Fruit fly (Drosophila melanogaster) whole organism, embryonic: ENCODE results near the gene Nep2.

Experiments used
- Blimp-1 ChIP-seq: fragments of 200-800 bp; sonication (Bioruptor generic); optimal IDR thresholded peaks from 3 replicates; lab custom pipeline; 2018; ENCODE audit warnings: missing biosample characterization, missing genetic modification characterization, mild to moderate bottlenecking, moderate library complexity, missing genetic modification reagents
- CG12155 ChIP-seq: fragments of 200-800 bp; sonication (Bioruptor generic); optimal IDR thresholded peaks from 3 replicates; lab custom pipeline; 2016; ENCODE audit warnings: missing biosample characterization, missing genetic modification characterization
- CG12219 ChIP-seq: fragments of 200-800 bp; sonication (Bioruptor generic); optimal IDR thresholded peaks from 3 replicates; lab custom pipeline; 2018; ENCODE audit warnings: missing biosample characterization, mild to moderate bottlenecking, missing genetic modification characterization
- CG15011 ChIP-seq: fragments of 200-800 bp; sonication (Bioruptor generic); optimal IDR thresholded peaks from 3 replicates; lab custom pipeline; 2018; ENCODE audit warnings: missing biosample characterization, mild to moderate bottlenecking, missing genetic modification characterization
- CG15601 ChIP-seq: fragments of 200-800 bp; sonication (Bioruptor generic); optimal IDR thresholded peaks from 3 replicates; lab custom pipeline; 2019; ENCODE audit warnings: missing biosample characterization, mild to moderate bottlenecking, missing genetic modification characterization, moderate library complexity
- CG16863 ChIP-seq: fragments of 200-800 bp; sonication (Bioruptor generic); optimal IDR thresholded peaks from 3 replicates; lab custom pipeline; 2016; ENCODE audit warnings: missing biosample characterization, missing genetic modification characterization
- CG2712 ChIP-seq: fragments of 200-800 bp; optimal IDR thresholded peaks from 3 replicates; lab custom pipeline; 2019; ENCODE audit warnings: missing biosample characterization, mild to moderate bottlenecking, missing genetic modification characterization, moderate library complexity
- CG2875 ChIP-seq: fragments of 200-800 bp; sonication (Bioruptor generic); optimal IDR thresholded peaks from 2 replicates; lab custom pipeline; 2017; ENCODE audit warnings: missing biosample characterization, mild to moderate bottlenecking, missing genetic modification characterization, missing genetic modification reagents
- CG33213 ChIP-seq: fragments of 200-800 bp; sonication (Bioruptor generic); optimal IDR thresholded peaks from 3 replicates; lab custom pipeline; 2016; ENCODE audit warnings: missing biosample characterization, missing genetic modification characterization
- CG6791 ChIP-seq: fragments of 200-800 bp; sonication (Bioruptor generic); IDR thresholded peaks from 3 replicates; pipeline ENCODE4 v1.3.6; 2022; ENCODE audit warnings: missing biosample characterization, missing genetic modification characterization; ENCODE audit not compliant: partially characterized antibody
- CG7839 ChIP-seq: fragments of 200-800 bp; sonication (Bioruptor generic); optimal IDR thresholded peaks from 3 replicates; lab custom pipeline; 2018; ENCODE audit warnings: missing biosample characterization, mild to moderate bottlenecking, missing genetic modification characterization, moderate library complexity
- CG8281 ChIP-seq: fragments of 200-800 bp; sonication (Bioruptor generic); optimal IDR thresholded peaks from 2 replicates; lab custom pipeline; 2018; ENCODE audit warnings: missing biosample characterization, mild to moderate bottlenecking, missing genetic modification characterization, moderate library complexity
- CG9437 ChIP-seq: fragments of 200-800 bp; sonication (Bioruptor generic); optimal IDR thresholded peaks from 2 replicates; lab custom pipeline; 2018; ENCODE audit warnings: missing biosample characterization, mild to moderate bottlenecking, missing genetic modification characterization
- CG9797 ChIP-seq: fragments of 200-800 bp; sonication (Bioruptor generic); optimal IDR thresholded peaks from 3 replicates; lab custom pipeline; 2018; ENCODE audit warnings: missing biosample characterization, mild to moderate bottlenecking, missing genetic modification characterization
- CG9817 ChIP-seq: fragments of 200-800 bp; sonication (Bioruptor generic); optimal IDR thresholded peaks from 2 replicates; lab custom pipeline; 2018; ENCODE audit warnings: missing biosample characterization, mild to moderate bottlenecking, missing genetic modification characterization, moderate library complexity
- D19B ChIP-seq: fragments of 200-800 bp; sonication (Bioruptor generic); optimal IDR thresholded peaks from 2 replicates; lab custom pipeline; 2017; ENCODE audit warnings: missing biosample characterization, mild to moderate bottlenecking, missing genetic modification characterization
- Dref ChIP-seq: fragments of 200-800 bp; sonication (Bioruptor generic); IDR thresholded peaks from 2 replicates; pipeline ENCODE4 v1.3.6; 2022; ENCODE audit warnings: missing biosample characterization, missing genetic modification characterization
- Fer2 ChIP-seq: fragments of 200-800 bp; sonication (Bioruptor generic); optimal IDR thresholded peaks from 2 replicates; lab custom pipeline; 2018; ENCODE audit warnings: missing biosample characterization, mild to moderate bottlenecking, missing genetic modification characterization, moderate library complexity
- Hmr ChIP-seq: fragments of 200-800 bp; sonication (Bioruptor generic); optimal IDR thresholded peaks from 3 replicates; lab custom pipeline; 2017; ENCODE audit warnings: mild to moderate bottlenecking, missing biosample characterization, missing genetic modification reagents, missing genetic modification characterization
- Hmx ChIP-seq: fragments of 200-800 bp; sonication (Bioruptor generic); optimal IDR thresholded peaks from 2 replicates; lab custom pipeline; 2016; ENCODE audit warnings: missing biosample characterization, missing genetic modification characterization
- Hsf ChIP-seq: fragments of 200-800 bp; sonication (Bioruptor generic); optimal IDR thresholded peaks from 3 replicates; lab custom pipeline; 2016; ENCODE audit warnings: missing biosample characterization, missing genetic modification characterization
- Lpt ChIP-seq: fragments of >200 bp; optimal IDR thresholded peaks from 2 replicates; lab custom pipeline; 2018; ENCODE audit warnings: missing biosample characterization, missing genetic modification characterization
- MBD-R2 ChIP-seq: fragments of 200-800 bp; sonication (Bioruptor generic); IDR thresholded peaks from 2 replicates; pipeline ENCODE4 v1.3.6; 2022; ENCODE audit warnings: missing biosample characterization, missing genetic modification characterization
- Myb ChIP-seq: fragments of 200-800 bp; sonication (Bioruptor generic); optimal IDR thresholded peaks from 2 replicates; lab custom pipeline; 2016; ENCODE audit warnings: missing biosample characterization, missing genetic modification characterization
- NK7.1 ChIP-seq: fragments of 200-800 bp; sonication (Bioruptor generic); optimal IDR thresholded peaks from 3 replicates; lab custom pipeline; 2016; ENCODE audit warnings: missing biosample characterization, missing genetic modification characterization
- Oli ChIP-seq: fragments of 200-800 bp; sonication (Bioruptor generic); optimal IDR thresholded peaks from 2 replicates; lab custom pipeline; 2018; ENCODE audit warnings: missing biosample characterization, mild to moderate bottlenecking, missing genetic modification characterization, moderate library complexity
- Pdp1 ChIP-seq, 2 experiments: fragments of 200-800 bp; sonication (Bioruptor generic); optimal IDR thresholded peaks; 3 replicates each; lab custom pipeline; 2016; ENCODE audit warnings: missing biosample characterization in 2 of 2, missing genetic modification characterization in 2 of 2, mild to moderate bottlenecking in 1 of 2, moderate library complexity in 1 of 2
- Sox102F ChIP-seq: fragments of 200-800 bp; sonication (Bioruptor generic); optimal IDR thresholded peaks from 2 replicates; lab custom pipeline; 2018; ENCODE audit warnings: missing biosample characterization, mild to moderate bottlenecking, missing genetic modification characterization, moderate library complexity
- amos ChIP-seq: fragments of 200-800 bp; sonication (Bioruptor generic); IDR thresholded peaks from 2 replicates; pipeline ENCODE4 v1.3.6; 2022; ENCODE audit warnings: missing biosample characterization, missing genetic modification characterization; ENCODE audit not compliant: partially characterized antibody
- cas ChIP-seq: fragments of 200-800 bp; sonication (Bioruptor generic); IDR thresholded peaks from 2 replicates; pipeline ENCODE4 v1.3.6; 2022; ENCODE audit warnings: missing biosample characterization, missing genetic modification characterization
- cato ChIP-seq: fragments of 200-800 bp; sonication (Bioruptor generic); optimal IDR thresholded peaks from 2 replicates; lab custom pipeline; 2016; ENCODE audit warnings: missing biosample characterization, missing genetic modification characterization, borderline replicate concordance
- cg ChIP-seq: fragments of 200-800 bp; sonication (Bioruptor generic); optimal IDR thresholded peaks from 3 replicates; lab custom pipeline; 2019; ENCODE audit warnings: missing biosample characterization, mild to moderate bottlenecking, missing genetic modification characterization, moderate library complexity
- ci ChIP-seq: fragments of 200-800 bp; sonication (Bioruptor generic); IDR thresholded peaks from 3 replicates; pipeline ENCODE4 v1.3.6; 2022; ENCODE audit warnings: missing biosample characterization, missing genetic modification characterization
- cwo ChIP-seq: fragments of 200-800 bp; sonication (Bioruptor generic); optimal IDR thresholded peaks from 3 replicates; lab custom pipeline; 2017; ENCODE audit warnings: missing biosample characterization, missing genetic modification characterization, mild to moderate bottlenecking, moderate library complexity, missing genetic modification reagents
- dmrt99B ChIP-seq: fragments of 200-800 bp; sonication (Bioruptor generic); optimal IDR thresholded peaks from 2 replicates; lab custom pipeline; 2018; ENCODE audit warnings: missing biosample characterization, mild to moderate bottlenecking, missing genetic modification characterization, moderate library complexity
- dysf ChIP-seq: fragments of 200-800 bp; sonication (Bioruptor generic); IDR thresholded peaks from 3 replicates; pipeline ENCODE4 v1.3.6; 2022; ENCODE audit warnings: missing biosample characterization, missing genetic modification characterization
- ems ChIP-seq: fragments of 200-800 bp; sonication (Bioruptor generic); optimal IDR thresholded peaks from 3 replicates; lab custom pipeline; 2016; ENCODE audit warnings: missing biosample characterization, missing genetic modification characterization
- gcm2 ChIP-seq: fragments of 200-800 bp; sonication (Bioruptor generic); optimal IDR thresholded peaks from 2 replicates; lab custom pipeline; 2016; ENCODE audit warnings: missing biosample characterization, missing genetic modification characterization
- gt ChIP-seq: fragments of 200-800 bp; sonication (Bioruptor generic); IDR thresholded peaks from 2 replicates; pipeline ENCODE4 v1.3.6; 2022; ENCODE audit warnings: missing biosample characterization, missing genetic modification characterization
- lbe ChIP-seq: fragments of 200-800 bp; sonication (Bioruptor generic); optimal IDR thresholded peaks from 2 replicates; lab custom pipeline; 2016; ENCODE audit warnings: missing biosample characterization, mild to moderate bottlenecking, missing genetic modification characterization
- peb ChIP-seq: fragments of 200-800 bp; sonication (Bioruptor generic); IDR thresholded peaks from 2 replicates; pipeline ENCODE4 v1.3.6; 2022; ENCODE audit warnings: missing biosample characterization, missing genetic modification characterization
- prd ChIP-seq, 3 experiments: fragments of >200 bp in 2 of 3; fragments of 200-800 bp in 1 of 3; sonication (Bioruptor generic) in 1 of 3; optimal IDR thresholded peaks in 2 of 3; IDR thresholded peaks in 1 of 3; 2 replicates in 2 of 3; 3 replicates in 1 of 3; pipeline versions ENCODE4 v1.3.6 to Lab custom; 2017 to 2022; ENCODE audit warnings: missing biosample characterization in 1 of 3, missing genetic modification characterization in 1 of 3
- ranshi ChIP-seq: fragments of 200-800 bp; sonication (Bioruptor generic); IDR thresholded peaks from 2 replicates; pipeline ENCODE4 v1.3.6; 2022; ENCODE audit warnings: missing biosample characterization, missing genetic modification characterization
- repo ChIP-seq: fragments of 200-800 bp; sonication (Bioruptor generic); optimal IDR thresholded peaks from 2 replicates; lab custom pipeline; 2016; ENCODE audit warnings: missing biosample characterization, missing genetic modification characterization
- rib ChIP-seq: fragments of 200-800 bp; sonication (Bioruptor generic); IDR thresholded peaks from 2 replicates; pipeline ENCODE4 v1.3.6; 2022; ENCODE audit warnings: missing biosample characterization, missing genetic modification characterization
- ro ChIP-seq: fragments of 200-800 bp; sonication (Bioruptor generic); IDR thresholded peaks from 2 replicates; pipeline ENCODE4 v1.3.6; 2022; ENCODE audit warnings: missing biosample characterization, missing genetic modification characterization
- trem ChIP-seq: fragments of 200-800 bp; optimal IDR thresholded peaks from 3 replicates; lab custom pipeline; 2019; ENCODE audit warnings: missing biosample characterization, mild to moderate bottlenecking, missing genetic modification characterization, moderate library complexity
- trh ChIP-seq: fragments of 200-800 bp; sonication (Bioruptor generic); optimal IDR thresholded peaks from 2 replicates; lab custom pipeline; 2016; ENCODE audit warnings: missing biosample characterization, missing genetic modification characterization
- wek ChIP-seq: fragments of 200-800 bp; sonication (Bioruptor generic); optimal IDR thresholded peaks from 3 replicates; lab custom pipeline; 2018; ENCODE audit warnings: missing biosample characterization, mild to moderate bottlenecking, missing genetic modification characterization, moderate library complexity
- zfh1 ChIP-seq: fragments of 200-800 bp; sonication (Bioruptor generic); IDR thresholded peaks from 3 replicates; pipeline ENCODE4 v1.3.6; 2022; ENCODE audit warnings: missing biosample characterization, missing genetic modification characterization

Gene Nep2

dm6 chr3R:4713775-4714360 lies 17.8 kb downstream of the Nep2 start, which contains the start of gene eIF3f1 (continued):
- TF ChIP-seq CG2712 (tag; lab: Kevin White, UChicago), result peak; percentile 42
- no peak for TF ChIP-seq Hmr (GFP tag; lab: Kevin White, UChicago)
- TF ChIP-seq CG15601 (tag; lab: Kevin White, UChicago), result peak; percentile 9
- TF ChIP-seq ems, result no peak
- TF ChIP-seq CG9817 (tag; lab: Kevin White, UChicago), result no peak
- no peak for TF ChIP-seq CG7839 (tag; lab: Kevin White, UChicago)
- TF ChIP-seq lbe (GFP tag; lab: Kevin White, UChicago), result no peak
- TF ChIP-seq repo (GFP tag; lab: Kevin White, UChicago), result no peak
- peak; percentile 9 for TF ChIP-seq CG33213 (GFP tag; lab: Kevin White, UChicago)
- TF ChIP-seq amos (GFP tag; lab: Robert Waterston, UW), result peak; percentile 99
- TF ChIP-seq zfh1, result no peak
- TF ChIP-seq CG15011 (GFP tag; lab: Kevin White, UChicago), result no peak
- TF ChIP-seq Oli (tag; lab: Kevin White, UChicago), result no peak
- no peak for TF ChIP-seq Fer2 (tag; lab: Kevin White, UChicago)
- TF ChIP-seq cg, result no peak
- TF ChIP-seq gcm2 (GFP tag; lab: Kevin White, UChicago), result no peak
- TF ChIP-seq ro (GFP tag; lab: Robert Waterston, UW), result no peak
- TF ChIP-seq cwo (GFP tag; lab: Kevin White, UChicago), result no peak
- TF ChIP-seq dysf, result no peak
- no peak for TF ChIP-seq cato (GFP tag; lab: Kevin White, UChicago)
- no peak for TF ChIP-seq CG12219 (GFP tag; lab: Kevin White, UChicago)
- no peak for TF ChIP-seq CG2875 (GFP tag; lab: Kevin White, UChicago)
- peak; percentile 100 for TF ChIP-seq Dref
- no peak for TF ChIP-seq Hsf (GFP tag; lab: Kevin White, UChicago)
- TF ChIP-seq Pdp1 (GFP tag; optimal IDR thresholded peaks at IDR 0.05; lab: Kevin White, UChicago), result peak in 1 of 2 experiments; percentile 73
- peak; percentile 69 for TF ChIP-seq trem (tag; lab: Kevin White, UChicago)
- TF ChIP-seq CG12155 (GFP tag; lab: Kevin White, UChicago), result no peak
- TF ChIP-seq peb, result no peak
- peak; percentile 73 for TF ChIP-seq ci (GFP tag; lab: Robert Waterston, UW)
- TF ChIP-seq CG9797, result peak; percentile 47
- TF ChIP-seq cas (GFP tag; lab: Robert Waterston, UW), result no peak
- TF ChIP-seq Lpt, result no peak
- peak; percentile 11 for TF ChIP-seq CG16863 (GFP tag; lab: Kevin White, UChicago)
- TF ChIP-seq Hmx, result no peak
- no peak for TF ChIP-seq trh (GFP tag; lab: Kevin White, UChicago)
- TF ChIP-seq prd (optimal IDR thresholded peaks at IDR 0.05; lab: Kevin White, UChicago), result no peak
- TF ChIP-seq prd (GFP tag; IDR thresholded peaks at IDR 0.05; lab: Robert Waterston, UW), result no peak
- no peak for TF ChIP-seq dmrt99B (tag; lab: Kevin White, UChicago)
- peak; percentile 99 for TF ChIP-seq CG6791
- TF ChIP-seq wek (GFP tag; lab: Kevin White, UChicago), result no peak
- no peak for TF ChIP-seq D19B (GFP tag; lab: Kevin White, UChicago)
- no peak for TF ChIP-seq CG8281
- TF ChIP-seq rib (GFP tag; lab: Robert Waterston, UW), result peak; percentile 77; the same call in 1 of the 2 replicates
- TF ChIP-seq MBD-R2, result peak; percentile 90
- TF ChIP-seq Myb (GFP tag; lab: Kevin White, UChicago), result peak; percentile 97
- no peak for TF ChIP-seq Sox102F (GFP tag; lab: Kevin White, UChicago)
- TF ChIP-seq gt (GFP tag; lab: Robert Waterston, UW), result no peak
- peak; percentile 19; the same call in 1 of the 2 replicates for TF ChIP-seq ranshi
- peak; percentile 13 for TF ChIP-seq CG9437
- TF ChIP-seq Blimp-1 (GFP tag; lab: Kevin White, UChicago), result no peak
- no peak for TF ChIP-seq NK7.1 (GFP tag; lab: Kevin White, UChicago)
